Fruit fly (Drosophila melanogaster): Measurements from ENCODE around the gene CG7024.

The CG7024 gene

DNA sequence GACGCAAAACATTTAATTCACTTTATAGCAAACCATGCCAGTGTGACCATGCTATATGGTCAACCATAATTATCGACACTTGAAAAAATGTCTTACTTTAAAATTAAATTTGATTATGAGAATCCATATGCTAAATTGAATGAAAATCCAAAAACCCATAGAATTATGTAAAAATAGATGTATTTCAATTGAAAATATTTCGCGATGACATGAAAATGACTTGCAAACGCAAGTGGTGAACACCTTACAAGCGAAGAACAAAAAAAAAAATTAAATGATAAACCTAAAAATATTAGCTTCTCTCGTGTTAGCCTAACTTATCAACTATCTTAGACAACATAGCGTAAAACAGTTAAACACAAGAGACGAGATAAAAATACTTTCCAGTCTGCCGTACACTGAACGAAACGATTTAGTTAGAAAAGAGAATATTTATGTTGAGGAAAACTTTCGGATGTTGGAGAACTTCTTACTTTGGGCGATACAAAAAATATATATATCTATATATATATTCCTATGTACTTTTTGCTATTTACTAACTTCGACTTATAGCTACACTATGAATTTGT lies 25.2 kb upstream of the CG7024 start (continued):
- peak; percentile 26 for TF ChIP-seq NC2α (GFP tag; optimal IDR thresholded peaks at IDR 0.05)
- peak; percentile 10 for TF ChIP-seq CG1233 (GFP tag; optimal IDR thresholded peaks at IDR 0.05)
- no peak for TF ChIP-seq CG43689 (GFP tag; IDR thresholded peaks at IDR 0.05)
- 0 out of 2 replicates have a peak, but pooled peaks have one; percentile 28 for TF ChIP-seq CG14667 (GFP tag; IDR thresholded peaks at IDR 0.05)
- TF ChIP-seq repo (GFP tag; optimal IDR thresholded peaks at IDR 0.05), result no peak
- peak; percentile 61 for TF ChIP-seq CG16863 (GFP tag; optimal IDR thresholded peaks at IDR 0.05)
- TF ChIP-seq gcm2 (GFP tag; optimal IDR thresholded peaks at IDR 0.05), result peak; percentile 16
- peak; percentile 13 for TF ChIP-seq D19A (tag; optimal IDR thresholded peaks at IDR 0.05)
- TF ChIP-seq Hmx (GFP tag; optimal IDR thresholded peaks at IDR 0.05), result peak; percentile 43
- TF ChIP-seq Kr (GFP tag; optimal IDR thresholded peaks at IDR 0.05), result no peak
- peak; percentile 41 for TF ChIP-seq CG12744 (GFP tag; optimal IDR thresholded peaks at IDR 0.05)
- peak; percentile 53 for TF ChIP-seq CG18599 (GFP tag; optimal IDR thresholded peaks at IDR 0.05)
- TF ChIP-seq Spps (tag; optimal IDR thresholded peaks at IDR 0.05), result no peak
- TF ChIP-seq wor (GFP tag; IDR thresholded peaks at IDR 0.05), result no peak
- no peak for TF ChIP-seq CG32772 (GFP tag; IDR thresholded peaks at IDR 0.05)
- no peak for TF ChIP-seq CG17912 (GFP tag; optimal IDR thresholded peaks at IDR 0.05)
- no peak for TF ChIP-seq emc (GFP tag; optimal IDR thresholded peaks at IDR 0.05)
- no peak for TF ChIP-seq Dref (GFP tag; IDR thresholded peaks at IDR 0.05)
- TF ChIP-seq tin (GFP tag; optimal IDR thresholded peaks at IDR 0.05), result peak; percentile 1
- no peak for TF ChIP-seq sim (GFP tag; IDR thresholded peaks at IDR 0.05)
- TF ChIP-seq aop (GFP tag; IDR thresholded peaks at IDR 0.05), result no peak
- no peak for TF ChIP-seq Dip2 (GFP tag; IDR thresholded peaks at IDR 0.05)
- TF ChIP-seq fd96Cb (tag; optimal IDR thresholded peaks at IDR 0.05), result peak; percentile 60
- TF ChIP-seq CG4404 (GFP tag; IDR thresholded peaks at IDR 0.05), result no peak
- no peak for TF ChIP-seq kay (GFP tag; optimal IDR thresholded peaks at IDR 0.05)
- peak; percentile 57 for TF ChIP-seq CG8924 (tag; optimal IDR thresholded peaks at IDR 0.05)
- peak; percentile 52 for TF ChIP-seq CG9727 (GFP tag; optimal IDR thresholded peaks at IDR 0.05)
- TF ChIP-seq CG13424 (tag; optimal IDR thresholded peaks at IDR 0.05), result peak; percentile 68
- TF ChIP-seq CG32532 (GFP tag; IDR thresholded peaks at IDR 0.05), result peak; percentile 72
- TF ChIP-seq Abd-B (GFP tag; optimal IDR thresholded peaks at IDR 0.05), result peak; percentile 16
- TF ChIP-seq hb (GFP tag; IDR thresholded peaks at IDR 0.05; ENCODE audit: partially characterized antibody), result no peak
- peak; percentile 71 for TF ChIP-seq unpg (GFP tag; optimal IDR thresholded peaks at IDR 0.05)
- TF ChIP-seq CG17359 (tag; optimal IDR thresholded peaks at IDR 0.05), result peak; percentile 61
- no peak for TF ChIP-seq CG4854 (GFP tag; optimal IDR thresholded peaks at IDR 0.05)
- no peak for TF ChIP-seq Neu2 (GFP tag; optimal IDR thresholded peaks at IDR 0.05; ENCODE audit: borderline replicate concordance)
- no peak for TF ChIP-seq CG2875 (GFP tag; optimal IDR thresholded peaks at IDR 0.05)
- TF ChIP-seq CG4820 (GFP tag; optimal IDR thresholded peaks at IDR 0.05), result peak; percentile 33
- peak; percentile 65 for TF ChIP-seq Xbp1 (GFP tag; optimal IDR thresholded peaks at IDR 0.05)
- TF ChIP-seq D (optimal IDR thresholded peaks at IDR 0.05), result no peak
- TF ChIP-seq D (GFP tag; optimal IDR thresholded peaks at IDR 0.05), result peak; percentile 45
- peak; percentile 76 for TF ChIP-seq CG30403 (GFP tag; optimal IDR thresholded peaks at IDR 0.05)
- TF ChIP-seq TFAM (GFP tag; optimal IDR thresholded peaks at IDR 0.05), result no peak
- peak; percentile 90 for TF ChIP-seq sens (GFP tag)
- no peak for TF ChIP-seq jigr1 (GFP tag; IDR thresholded peaks at IDR 0.05)
- peak; percentile 23 for TF ChIP-seq CG8290 (GFP tag; optimal IDR thresholded peaks at IDR 0.05)
- no peak for TF ChIP-seq CG8290 (tag; optimal IDR thresholded peaks at IDR 0.05)
- TF ChIP-seq CG5953 (GFP tag; IDR thresholded peaks at IDR 0.05), result no peak
- no peak for TF ChIP-seq h (optimal IDR thresholded peaks at IDR 0.05)
- TF ChIP-seq CHES-1-like (GFP tag; optimal IDR thresholded peaks at IDR 0.05), result peak; percentile 33
- no peak for TF ChIP-seq CG13296 (GFP tag; optimal IDR thresholded peaks at IDR 0.05)
- TF ChIP-seq peb (GFP tag; IDR thresholded peaks at IDR 0.05), result peak; percentile 14; the same call in 1 of the 2 replicates
- no peak for TF ChIP-seq nom (GFP tag; optimal IDR thresholded peaks at IDR 0.05)

All from whole organism, embryonic.